Worm (Caenorhabditis elegans) whole organism, L1 larva: ENCODE data around the gene R01H10.4.
A peak's percentile ranks its signal among the peaks of the same experiment; 100 is the strongest.

ENCODE experiments used
- C04F5.9 ChIP-seq: sonication (generic microtip); optimal IDR thresholded peaks from 2 replicates; lab custom pipeline; 2016; ENCODE audit warnings: missing genetic modification characterization, missing compliant biosample characterization
- Y116A8C.19 ChIP-seq: sonication (generic microtip); optimal IDR thresholded peaks from 2 replicates; lab custom pipeline; 2016; ENCODE audit warnings: missing compliant biosample characterization, missing genetic modification characterization, borderline replicate concordance
- aly-2 ChIP-seq: fragments of 150-350 bp; optimal IDR thresholded peaks from 2 replicates; lab custom pipeline; 2014; ENCODE audit warnings: missing biosample characterization, missing genetic modification characterization
- blmp-1 ChIP-seq: fragments of 150-350 bp; optimal IDR thresholded peaks from 2 replicates; lab custom pipeline; 2014; ENCODE audit warnings: missing biosample characterization, missing genetic modification characterization
- ceh-88 ChIP-seq: fragments of 200-800 bp; sonication (Bioruptor generic); IDR thresholded peaks from 2 replicates; pipeline ENCODE4 v1.3.6; 2022; ENCODE audit warnings: missing genetic modification characterization, missing compliant biosample characterization
- dpl-1 ChIP-seq, 3 experiments: fragments of 150-350 bp in 2 of 3; sonication (generic microtip) in 1 of 3; optimal IDR thresholded peaks; 2 replicates each; lab custom pipeline; 2014 to 2017; ENCODE audit warnings: missing biosample characterization in 3 of 3, missing genetic modification characterization in 3 of 3, missing genetic modification reagents in 3 of 3
- efl-1 ChIP-seq, 4 experiments: fragments of 150-350 bp; optimal IDR thresholded peaks in 3 of 4; peaks in 1 of 4; 1 replicate in 1 of 4; 2 replicates in 3 of 4; lab custom pipeline; 2014; ENCODE audit warnings: missing biosample characterization in 2 of 4, missing genetic modification characterization in 2 of 4, missing genetic modification reagents in 2 of 4
- efl-3 ChIP-seq: fragments of 200-800 bp; sonication (Bioruptor generic); optimal IDR thresholded peaks from 2 replicates; lab custom pipeline; 2018; ENCODE audit warnings: mild to moderate bottlenecking, missing genetic modification characterization, missing compliant biosample characterization
- egl-13 ChIP-seq: sonication (generic microtip); optimal IDR thresholded peaks from 2 replicates; lab custom pipeline; 2016; ENCODE audit warnings: missing genotype, missing genetic modification reagents, missing genetic modification characterization, missing compliant biosample characterization
- egl-27 ChIP-seq, 2 experiments: fragments of 150-350 bp in 1 of 2; sonication (generic microtip); optimal IDR thresholded peaks; 3 replicates each; lab custom pipeline; 2017 to 2018; ENCODE audit warnings: missing biosample characterization in 2 of 2, missing genetic modification characterization in 2 of 2, missing genetic modification reagents in 2 of 2
- elt-2 ChIP-seq: sonication (generic microtip); optimal IDR thresholded peaks from 2 replicates; lab custom pipeline; 2016; ENCODE audit warnings: missing genetic modification characterization, mild to moderate bottlenecking, inconsistent platforms, missing compliant biosample characterization, missing genetic modification reagents
- elt-3 ChIP-seq, 6 experiments: fragments of 150-350 bp in 1 of 6; sonication (generic microtip); optimal IDR thresholded peaks; 2 replicates each; lab custom pipeline; 2017 to 2018; ENCODE audit warnings: missing biosample characterization in 6 of 6, missing genetic modification characterization in 6 of 6, inconsistent platforms in 1 of 6
- ets-5 ChIP-seq: fragments of 200-800 bp; sonication (Bioruptor generic); IDR thresholded peaks from 2 replicates; pipeline ENCODE4 v1.3.6; 2022; ENCODE audit warnings: missing genetic modification characterization, missing compliant biosample characterization
- fkh-4 ChIP-seq: sonication (generic microtip); optimal IDR thresholded peaks from 2 replicates; lab custom pipeline; 2016; ENCODE audit warnings: missing compliant biosample characterization, missing genetic modification characterization, borderline replicate concordance
- fkh-8 ChIP-seq: sonication (generic microtip); optimal IDR thresholded peaks from 2 replicates; lab custom pipeline; 2016; ENCODE audit warnings: mild to moderate bottlenecking, missing genetic modification characterization, missing compliant biosample characterization
- fos-1 ChIP-seq: fragments of 150-350 bp; optimal IDR thresholded peaks from 2 replicates; lab custom pipeline; 2014; ENCODE audit warnings: missing biosample characterization, missing genetic modification characterization
- grh-1 ChIP-seq: fragments of 200-800 bp; sonication (Bioruptor generic); IDR thresholded peaks from 2 replicates; pipeline ENCODE4 v1.3.6; 2022; ENCODE audit warnings: missing genetic modification reagents, missing genetic modification characterization, missing compliant biosample characterization
- hlh-4 ChIP-seq: sonication (generic microtip); optimal IDR thresholded peaks from 2 replicates; lab custom pipeline; 2016; ENCODE audit warnings: mild to moderate bottlenecking, missing genetic modification characterization, missing compliant biosample characterization
- isw-1 ChIP-seq: fragments of 200-800 bp; sonication (Bioruptor generic); IDR thresholded peaks from 2 replicates; pipeline ENCODE4 v1.3.6; 2022; ENCODE audit warnings: missing genetic modification characterization, missing compliant biosample characterization
- lin-13 ChIP-seq: fragments of 150-350 bp; optimal IDR thresholded peaks from 2 replicates; lab custom pipeline; 2014; ENCODE audit warnings: missing biosample characterization, missing genetic modification reagents, missing genetic modification characterization
- lin-14 ChIP-seq: fragments of 200-800 bp; sonication (Bioruptor generic); optimal IDR thresholded peaks from 2 replicates; lab custom pipeline; 2018; ENCODE audit warnings: mild to moderate bottlenecking, missing genetic modification characterization, moderate library complexity, missing compliant biosample characterization
- lin-15B ChIP-seq: fragments of 150-350 bp; sonication (generic microtip); optimal IDR thresholded peaks from 3 replicates; lab custom pipeline; 2014; ENCODE audit warnings: missing biosample characterization, missing genetic modification characterization
- lin-35 ChIP-seq, 2 experiments: fragments of 150-350 bp; optimal IDR thresholded peaks; 2 replicates each; lab custom pipeline; 2014; ENCODE audit warnings: missing biosample characterization in 2 of 2, missing genetic modification characterization in 2 of 2, missing genetic modification reagents in 2 of 2
- lin-39 ChIP-seq: fragments of 150-350 bp; optimal IDR thresholded peaks from 2 replicates; lab custom pipeline; 2014; ENCODE audit warnings: missing biosample characterization, missing genetic modification reagents, missing genetic modification characterization
- lir-3 ChIP-seq: sonication (generic microtip); optimal IDR thresholded peaks from 2 replicates; lab custom pipeline; 2016; ENCODE audit warnings: mild to moderate bottlenecking, missing genetic modification characterization, moderate library complexity, missing compliant biosample characterization; ENCODE audit not compliant: poor library complexity
- mdl-1 ChIP-seq, 2 experiments: fragments of 150-350 bp; optimal IDR thresholded peaks; 2 replicates each; lab custom pipeline; 2014 to 2017; ENCODE audit warnings: missing biosample characterization in 2 of 2, missing genetic modification characterization in 2 of 2, inconsistent platforms in 1 of 2
- nhr-12 ChIP-seq: sonication (generic microtip); optimal IDR thresholded peaks from 2 replicates; lab custom pipeline; 2017; ENCODE audit warnings: missing biosample characterization, missing genetic modification characterization
- nhr-20 ChIP-seq: sonication (generic microtip); optimal IDR thresholded peaks from 2 replicates; lab custom pipeline; 2016; ENCODE audit warnings: mild to moderate bottlenecking, missing genetic modification characterization, missing compliant biosample characterization
- nhr-28 ChIP-seq: fragments of 150-350 bp; optimal IDR thresholded peaks from 2 replicates; lab custom pipeline; 2014; ENCODE audit warnings: missing biosample characterization, missing genetic modification characterization
- nhr-71 ChIP-seq: sonication (generic microtip); optimal IDR thresholded peaks from 2 replicates; lab custom pipeline; 2016; ENCODE audit warnings: mild to moderate bottlenecking, missing genetic modification characterization, moderate library complexity, missing compliant biosample characterization
- nhr-76 ChIP-seq: sonication (generic microtip); optimal IDR thresholded peaks from 2 replicates; lab custom pipeline; 2017; ENCODE audit warnings: missing biosample characterization, missing genetic modification characterization
- nhr-85 ChIP-seq: sonication (generic microtip); peaks from one replicate; lab custom pipeline; 2016; ENCODE audit warnings: missing genetic modification characterization, inconsistent platforms, missing compliant biosample characterization
- snu-23 ChIP-seq: sonication (generic microtip); optimal IDR thresholded peaks from 2 replicates; lab custom pipeline; 2016; ENCODE audit warnings: missing genetic modification characterization, missing compliant biosample characterization
- sptf-1 ChIP-seq: fragments of 150-350 bp; optimal IDR thresholded peaks from 2 replicates; lab custom pipeline; 2014; ENCODE audit warnings: missing biosample characterization, missing genetic modification characterization
- swsn-7 ChIP-seq: sonication (generic microtip); optimal IDR thresholded peaks from 2 replicates; lab custom pipeline; 2016; ENCODE audit warnings: missing genetic modification characterization, missing compliant biosample characterization
- tbx-2 ChIP-seq: sonication (generic microtip); optimal IDR thresholded peaks from 2 replicates; lab custom pipeline; 2016; ENCODE audit warnings: missing genetic modification characterization, missing compliant biosample characterization
- unc-30 ChIP-seq: sonication (generic microtip); optimal IDR thresholded peaks from 2 replicates; lab custom pipeline; 2017; ENCODE audit warnings: missing biosample characterization, missing genetic modification characterization
- unc-98 ChIP-seq: fragments of 200-800 bp; sonication (Bioruptor generic); IDR thresholded peaks from 2 replicates; pipeline ENCODE4 v1.3.6; 2022; ENCODE audit warnings: missing genetic modification characterization, missing compliant biosample characterization
- vab-15 ChIP-seq: sonication (generic microtip); optimal IDR thresholded peaks from 2 replicates; lab custom pipeline; 2017; ENCODE audit warnings: missing genotype, mild to moderate bottlenecking, missing genetic modification characterization, missing compliant biosample characterization
- xbp-1 ChIP-seq: sonication (generic microtip); optimal IDR thresholded peaks from 2 replicates; lab custom pipeline; 2016; ENCODE audit warnings: missing genetic modification characterization, missing compliant biosample characterization
- ztf-11 ChIP-seq, 2 experiments: sonication (generic microtip); optimal IDR thresholded peaks; 2 replicates each; lab custom pipeline; 2016 to 2017; ENCODE audit warnings: missing genetic modification characterization in 2 of 2, missing biosample characterization in 1 of 2, missing compliant biosample characterization in 1 of 2

Gene R01H10.4

ce11 chrIII:10290541-10290940, 35.9 kb downstream of the R01H10.4 start:
- TF ChIP-seq efl-3 (GFP tag; lab: Kevin White, UChicago) (no peak), grh-1 (GFP tag; lab: Robert Waterston, UW) (peak; percentile 41; the same call in 1 of the 2 replicates), C04F5.9 (tag; lab: Kevin White, UChicago) (no peak), fos-1 (tag; lab: Kevin White, UChicago) (no peak), snu-23 (GFP tag; lab: Kevin White, UChicago) (peak; percentile 3), mdl-1 (tag; optimal IDR thresholded peaks at IDR 0.05; lab: Kevin White, UChicago) (no peak), egl-27 (tag; optimal IDR thresholded peaks at IDR 0.05; lab: Kevin White, UChicago) (no peak), elt-3 (tag; optimal IDR thresholded peaks at IDR 0.05; lab: Kevin White, UChicago) (peak in 2 of 6 experiments; percentile 20 to 59), fkh-4 (tag; lab: Kevin White, UChicago) (no peak), nhr-28 (tag; lab: Kevin White, UChicago) (no peak), unc-98 (no peak), nhr-12 (tag; lab: Kevin White, UChicago) (no peak), nhr-76 (tag; lab: Kevin White, UChicago) (no peak), egl-13 (tag; lab: Kevin White, UChicago) (no peak), ztf-11 (tag; optimal IDR thresholded peaks at IDR 0.05; lab: Kevin White, UChicago) (no peak), aly-2 (tag; lab: Kevin White, UChicago) (no peak), nhr-85 (tag; lab: Kevin White, UChicago) (peak; percentile 95), vab-15 (tag; lab: Kevin White, UChicago) (peak; percentile 60), nhr-20 (peak; percentile 53), ets-5 (GFP tag; lab: Robert Waterston, UW) (no peak), hlh-4 (tag; lab: Kevin White, UChicago) (no peak), sptf-1 (tag; lab: Kevin White, UChicago) (no peak), ceh-88 (GFP tag; lab: Robert Waterston, UW) (no peak), lir-3 (no peak), fkh-8 (no peak), dpl-1 (GFP tag; optimal IDR thresholded peaks at IDR 0.05; lab: Kevin White, UChicago) (no peak), lin-35 (GFP tag; optimal IDR thresholded peaks at IDR 0.05; lab: Kevin White, UChicago) (peak in 1 of 2 experiments; percentile 52), lin-13 (GFP tag; lab: Kevin White, UChicago) (no peak), Y116A8C.19 (tag; lab: Kevin White, UChicago) (no peak), blmp-1 (tag; lab: Kevin White, UChicago) (peak; percentile 23), elt-2 (tag; lab: Kevin White, UChicago) (no peak), efl-1 (optimal IDR thresholded peaks at IDR 0.05; lab: Kevin White, UChicago) (no peak), efl-1 (GFP tag; optimal IDR thresholded peaks at IDR 0.05 in 1 of 2; lab: Kevin White, UChicago) (peak in 1 of 2 experiments; percentile 93), unc-30 (tag; lab: Kevin White, UChicago) (no peak), xbp-1 (tag; lab: Kevin White, UChicago) (no peak), lin-15B (tag; lab: Kevin White, UChicago) (no peak), lin-14 (GFP tag; lab: Kevin White, UChicago) (peak; percentile 9), nhr-71 (tag; lab: Kevin White, UChicago) (peak; percentile 51)

DNA sequence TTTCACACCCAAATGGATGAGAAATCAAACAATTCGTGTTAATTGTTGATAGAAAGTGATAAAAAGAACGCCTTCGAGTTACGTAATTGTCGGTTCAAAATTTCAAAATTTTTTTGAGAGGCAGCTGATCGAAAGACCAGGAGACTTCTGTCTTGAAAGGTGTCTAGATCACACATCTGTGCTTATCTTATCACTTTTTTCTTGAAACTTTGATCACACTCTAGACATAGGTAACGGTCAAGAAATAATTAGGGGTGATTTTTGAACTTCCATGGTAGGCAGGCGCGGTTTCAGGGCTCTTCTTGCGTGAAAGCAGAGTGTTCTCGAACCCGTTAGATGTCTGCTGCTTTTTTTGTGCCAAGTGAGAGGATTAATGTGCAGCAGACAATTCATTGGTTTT, 38.7 kb downstream of the R01H10.4 start:
- TF ChIP-seq tbx-2 (tag; lab: Kevin White, UChicago) (no peak), unc-98 (no peak), nhr-85 (tag; lab: Kevin White, UChicago) (peak; percentile 72), efl-3 (GFP tag; lab: Kevin White, UChicago) (no peak), elt-3 (tag; optimal IDR thresholded peaks at IDR 0.05; lab: Kevin White, UChicago) (peak in 2 of 6 experiments; percentile 32 to 78), isw-1 (no peak), lin-13 (GFP tag; lab: Kevin White, UChicago) (no peak), lin-39 (tag; lab: Kevin White, UChicago) (no peak), swsn-7 (no peak)
